Fruit fly (Drosophila melanogaster) whole organism, embryonic: Measurements from ENCODE around the gene CG9240.

Experiments
- Antp ChIP-seq: fragments of 200-800 bp; sonication (Bioruptor generic); optimal IDR thresholded peaks from 3 replicates; lab custom pipeline; 2016; ENCODE audit warnings: missing biosample characterization, missing genetic modification characterization
- CG12299 ChIP-seq: fragments of 200-800 bp; sonication (Bioruptor generic); optimal IDR thresholded peaks from 2 replicates; lab custom pipeline; 2018; ENCODE audit warnings: missing biosample characterization, mild to moderate bottlenecking, missing genetic modification characterization
- CG17612 ChIP-seq: fragments of 200-800 bp; sonication (Bioruptor generic); IDR thresholded peaks from 2 replicates; pipeline ENCODE4 v1.3.6; 2022; ENCODE audit warnings: missing biosample characterization, missing genetic modification characterization
- CG17829 ChIP-seq: fragments of 200-800 bp; optimal IDR thresholded peaks from 2 replicates; lab custom pipeline; 2019; ENCODE audit warnings: missing biosample characterization, mild to moderate bottlenecking, missing genetic modification characterization, moderate library complexity
- CG6689 ChIP-seq: fragments of 200-800 bp; sonication (Bioruptor generic); IDR thresholded peaks from 2 replicates; pipeline ENCODE4 v1.3.6; 2022; ENCODE audit warnings: missing biosample characterization, missing genetic modification characterization
- CG7839 ChIP-seq: fragments of 200-800 bp; sonication (Bioruptor generic); optimal IDR thresholded peaks from 3 replicates; lab custom pipeline; 2018; ENCODE audit warnings: missing biosample characterization, mild to moderate bottlenecking, missing genetic modification characterization, moderate library complexity
- HmgZ ChIP-seq: fragments of 200-800 bp; sonication (Bioruptor generic); optimal IDR thresholded peaks from 2 replicates; lab custom pipeline; 2018; ENCODE audit warnings: missing biosample characterization, mild to moderate bottlenecking, missing genetic modification characterization
- Myb ChIP-seq: fragments of 200-800 bp; sonication (Bioruptor generic); optimal IDR thresholded peaks from 2 replicates; lab custom pipeline; 2016; ENCODE audit warnings: missing biosample characterization, missing genetic modification characterization
- NfI ChIP-seq: fragments of 200-800 bp; sonication (Bioruptor generic); optimal IDR thresholded peaks from 3 replicates; lab custom pipeline; 2018; ENCODE audit warnings: missing biosample characterization, mild to moderate bottlenecking, missing genetic modification characterization, moderate library complexity
- Poxn ChIP-seq: fragments of 200-800 bp; sonication (Bioruptor generic); IDR thresholded peaks from 2 replicates; pipeline ENCODE4 v1.3.6; 2022; ENCODE audit warnings: missing biosample characterization, missing genetic modification characterization
- psq ChIP-seq: fragments of 200-800 bp; sonication (Bioruptor generic); optimal IDR thresholded peaks from 2 replicates; lab custom pipeline; 2017; ENCODE audit warnings: missing biosample characterization, missing genetic modification characterization
- unc-4 ChIP-seq: fragments of 200-800 bp; sonication (Bioruptor generic); IDR thresholded peaks from 2 replicates; pipeline ENCODE4 v1.3.6; 2022; ENCODE audit warnings: missing biosample characterization, missing genetic modification characterization; ENCODE audit not compliant: partially characterized antibody

DNA sequence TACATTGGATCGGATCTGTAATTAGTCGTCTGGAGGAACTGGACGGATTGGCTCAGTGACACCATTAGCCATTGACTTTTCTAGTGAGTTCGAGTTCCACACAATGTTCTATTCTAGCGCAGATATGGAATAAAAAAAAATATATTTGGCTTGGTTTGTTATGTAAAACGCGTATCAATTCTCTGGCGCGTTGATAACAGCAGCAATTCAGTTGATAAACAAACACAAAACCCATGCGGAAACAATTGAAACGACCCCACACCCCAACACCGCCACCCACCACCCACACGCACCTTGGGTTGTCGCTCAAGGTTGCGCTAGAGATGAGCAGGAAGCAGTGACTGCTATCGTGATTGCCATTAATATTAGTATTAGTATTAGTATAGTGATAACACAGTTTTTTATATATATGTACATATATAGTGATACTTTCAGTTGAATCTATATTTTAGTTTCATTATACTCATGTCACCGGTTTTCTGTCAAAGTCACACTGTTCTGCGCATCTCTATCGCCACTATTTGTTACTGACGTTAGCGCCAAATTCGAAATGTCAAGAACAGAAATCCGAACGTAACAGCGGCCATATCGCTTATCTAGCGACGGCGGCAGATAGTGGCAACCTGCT lies 3.4 kb downstream of the CG9240 start:
- TF ChIP-seq CG7839 = peak; percentile 96
- peak; percentile 89 for TF ChIP-seq CG17829 (tag; lab: Kevin White, UChicago)
- peak; percentile 69; the same call in 1 of the 2 replicates for TF ChIP-seq Poxn (GFP tag; lab: Robert Waterston, UW)
- peak; percentile 94 for TF ChIP-seq HmgZ (tag; lab: Kevin White, UChicago)
- TF ChIP-seq NfI = peak; percentile 90
- TF ChIP-seq psq (GFP tag; lab: Kevin White, UChicago) = peak; percentile 63
- peak; percentile 75 for TF ChIP-seq CG17612 (GFP tag; lab: Robert Waterston, UW)
- TF ChIP-seq CG12299 = peak; percentile 94
- TF ChIP-seq CG6689 (GFP tag; lab: Robert Waterston, UW) = peak; percentile 95
- TF ChIP-seq unc-4 (GFP tag; lab: Robert Waterston, UW) = peak; percentile 33
- peak; percentile 16 for TF ChIP-seq Antp
- TF ChIP-seq Myb = no peak
